Worm (Caenorhabditis elegans) whole organism, L1 larva: ENCODE results near the gene clec-124.

Experiments used
- C04F5.9 ChIP-seq: sonication (generic microtip); optimal IDR thresholded peaks from 2 replicates; lab custom pipeline; 2016; ENCODE audit warnings: missing genetic modification characterization, missing compliant biosample characterization
- C34B4.2 ChIP-seq: sonication (generic microtip); optimal IDR thresholded peaks from 2 replicates; lab custom pipeline; 2017; ENCODE audit warnings: mild to moderate bottlenecking, missing genetic modification characterization, missing compliant biosample characterization
- F16B12.6 ChIP-seq: fragments of 150-350 bp; optimal IDR thresholded peaks from 2 replicates; lab custom pipeline; 2014; ENCODE audit warnings: missing biosample characterization, missing genetic modification characterization
- Y116A8C.19 ChIP-seq: sonication (generic microtip); optimal IDR thresholded peaks from 2 replicates; lab custom pipeline; 2016; ENCODE audit warnings: missing compliant biosample characterization, missing genetic modification characterization, borderline replicate concordance
- aha-1 ChIP-seq: fragments of 150-350 bp; optimal IDR thresholded peaks from 2 replicates; lab custom pipeline; 2014; ENCODE audit warnings: missing biosample characterization, missing genetic modification characterization
- aly-2 ChIP-seq: fragments of 150-350 bp; optimal IDR thresholded peaks from 2 replicates; lab custom pipeline; 2014; ENCODE audit warnings: missing biosample characterization, missing genetic modification characterization
- ama-1 ChIP-seq: fragments of 150-350 bp; optimal IDR thresholded peaks from 2 replicates; lab custom pipeline; 2014
- blmp-1 ChIP-seq: fragments of 150-350 bp; optimal IDR thresholded peaks from 2 replicates; lab custom pipeline; 2014; ENCODE audit warnings: missing biosample characterization, missing genetic modification characterization
- ceh-63 ChIP-seq: fragments of 200-800 bp; sonication (Bioruptor generic); optimal IDR thresholded peaks from 2 replicates; lab custom pipeline; 2018; ENCODE audit warnings: mild to moderate bottlenecking, missing genetic modification characterization, missing compliant biosample characterization
- ceh-82 ChIP-seq, 3 experiments: fragments of 150-350 bp in 1 of 3; sonication (generic microtip) in 2 of 3; optimal IDR thresholded peaks; 2 replicates each; lab custom pipeline; 2014 to 2017; ENCODE audit warnings: missing biosample characterization in 3 of 3, missing genetic modification characterization in 3 of 3
- ceh-88 ChIP-seq: fragments of 200-800 bp; sonication (Bioruptor generic); IDR thresholded peaks from 2 replicates; pipeline ENCODE4 v1.3.6; 2022; ENCODE audit warnings: missing genetic modification characterization, missing compliant biosample characterization
- ceh-90 ChIP-seq: sonication (generic microtip); optimal IDR thresholded peaks from 2 replicates; lab custom pipeline; 2016; ENCODE audit warnings: missing genetic modification characterization, missing compliant biosample characterization
- ces-1 ChIP-seq: fragments of 150-350 bp; optimal IDR thresholded peaks from 2 replicates; lab custom pipeline; 2014; ENCODE audit warnings: missing biosample characterization, missing genetic modification reagents, missing genetic modification characterization
- dpl-1 ChIP-seq, 3 experiments: fragments of 150-350 bp in 2 of 3; sonication (generic microtip) in 1 of 3; optimal IDR thresholded peaks; 2 replicates each; lab custom pipeline; 2014 to 2017; ENCODE audit warnings: missing biosample characterization in 3 of 3, missing genetic modification characterization in 3 of 3, missing genetic modification reagents in 3 of 3
- efl-1 ChIP-seq, 4 experiments: fragments of 150-350 bp; optimal IDR thresholded peaks in 3 of 4; peaks in 1 of 4; 1 replicate in 1 of 4; 2 replicates in 3 of 4; lab custom pipeline; 2014; ENCODE audit warnings: missing biosample characterization in 2 of 4, missing genetic modification characterization in 2 of 4, missing genetic modification reagents in 2 of 4
- egl-13 ChIP-seq: sonication (generic microtip); optimal IDR thresholded peaks from 2 replicates; lab custom pipeline; 2016; ENCODE audit warnings: missing genotype, missing genetic modification reagents, missing genetic modification characterization, missing compliant biosample characterization
- fkh-8 ChIP-seq: sonication (generic microtip); optimal IDR thresholded peaks from 2 replicates; lab custom pipeline; 2016; ENCODE audit warnings: mild to moderate bottlenecking, missing genetic modification characterization, missing compliant biosample characterization
- fos-1 ChIP-seq: fragments of 150-350 bp; optimal IDR thresholded peaks from 2 replicates; lab custom pipeline; 2014; ENCODE audit warnings: missing biosample characterization, missing genetic modification characterization
- hpl-2 ChIP-seq: fragments of 150-350 bp; optimal IDR thresholded peaks from 2 replicates; lab custom pipeline; 2014; ENCODE audit warnings: missing biosample characterization, missing genetic modification reagents, missing genetic modification characterization
- jun-1 ChIP-seq: fragments of 150-350 bp; optimal IDR thresholded peaks from 2 replicates; lab custom pipeline; 2014; ENCODE audit warnings: missing biosample characterization, missing genetic modification reagents, missing genetic modification characterization
- lin-13 ChIP-seq: fragments of 150-350 bp; optimal IDR thresholded peaks from 2 replicates; lab custom pipeline; 2014; ENCODE audit warnings: missing biosample characterization, missing genetic modification reagents, missing genetic modification characterization
- lin-14 ChIP-seq: fragments of 200-800 bp; sonication (Bioruptor generic); optimal IDR thresholded peaks from 2 replicates; lab custom pipeline; 2018; ENCODE audit warnings: mild to moderate bottlenecking, missing genetic modification characterization, moderate library complexity, missing compliant biosample characterization
- lin-35 ChIP-seq, 2 experiments: fragments of 150-350 bp; optimal IDR thresholded peaks; 2 replicates each; lab custom pipeline; 2014; ENCODE audit warnings: missing biosample characterization in 2 of 2, missing genetic modification characterization in 2 of 2, missing genetic modification reagents in 2 of 2
- lin-39 ChIP-seq: fragments of 150-350 bp; optimal IDR thresholded peaks from 2 replicates; lab custom pipeline; 2014; ENCODE audit warnings: missing biosample characterization, missing genetic modification reagents, missing genetic modification characterization
- lsy-2 ChIP-seq, 2 experiments: fragments of 150-350 bp; optimal IDR thresholded peaks; 2 replicates each; lab custom pipeline; 2014; ENCODE audit warnings: missing biosample characterization in 2 of 2, missing genetic modification characterization in 2 of 2
- mab-9 ChIP-seq: fragments of 200-800 bp; sonication (Bioruptor generic); IDR thresholded peaks from 2 replicates; pipeline ENCODE4 v1.3.6; 2022; ENCODE audit warnings: missing genetic modification reagents, missing genetic modification characterization, missing compliant biosample characterization
- mdl-1 ChIP-seq, 2 experiments: fragments of 150-350 bp; optimal IDR thresholded peaks; 2 replicates each; lab custom pipeline; 2014 to 2017; ENCODE audit warnings: missing biosample characterization in 2 of 2, missing genetic modification characterization in 2 of 2, inconsistent platforms in 1 of 2
- mep-1 ChIP-seq: fragments of 150-350 bp; optimal IDR thresholded peaks from 2 replicates; lab custom pipeline; 2014; ENCODE audit warnings: missing biosample characterization, missing genetic modification characterization
- nhr-11 ChIP-seq: fragments of 150-350 bp; optimal IDR thresholded peaks from 2 replicates; lab custom pipeline; 2014; ENCODE audit warnings: missing biosample characterization, missing genetic modification characterization
- nhr-19 ChIP-seq: fragments of 200-800 bp; sonication (Bioruptor generic); conservative IDR thresholded peaks from 2 replicates; pipeline ENCODE4 v1.3.6; 2022; ENCODE audit warnings: missing genetic modification characterization, missing compliant biosample characterization
- nhr-20 ChIP-seq: sonication (generic microtip); optimal IDR thresholded peaks from 2 replicates; lab custom pipeline; 2016; ENCODE audit warnings: mild to moderate bottlenecking, missing genetic modification characterization, missing compliant biosample characterization
- nhr-28 ChIP-seq: fragments of 150-350 bp; optimal IDR thresholded peaks from 2 replicates; lab custom pipeline; 2014; ENCODE audit warnings: missing biosample characterization, missing genetic modification characterization
- nhr-47 ChIP-seq: sonication (generic microtip); optimal IDR thresholded peaks from 2 replicates; lab custom pipeline; 2016; ENCODE audit warnings: mild to moderate bottlenecking, missing genetic modification characterization, moderate library complexity, missing compliant biosample characterization
- nhr-84 ChIP-seq: sonication (generic microtip); optimal IDR thresholded peaks from 2 replicates; lab custom pipeline; 2017; ENCODE audit warnings: missing biosample characterization, missing genetic modification characterization
- nhr-85 ChIP-seq: sonication (generic microtip); peaks from one replicate; lab custom pipeline; 2016; ENCODE audit warnings: missing genetic modification characterization, inconsistent platforms, missing compliant biosample characterization
- pqm-1 ChIP-seq: sonication (generic microtip); optimal IDR thresholded peaks from 3 replicates; lab custom pipeline; 2017; ENCODE audit warnings: missing biosample characterization, missing genetic modification characterization
- rnt-1 ChIP-seq: sonication (generic microtip); optimal IDR thresholded peaks from 2 replicates; lab custom pipeline; 2016; ENCODE audit warnings: mild to moderate bottlenecking, missing genetic modification characterization, moderate library complexity, missing compliant biosample characterization
- snpc-4 ChIP-seq: fragments of 150-350 bp; optimal IDR thresholded peaks from 2 replicates; lab custom pipeline; 2014; ENCODE audit warnings: missing biosample characterization, missing genetic modification characterization
- snu-23 ChIP-seq: sonication (generic microtip); optimal IDR thresholded peaks from 2 replicates; lab custom pipeline; 2016; ENCODE audit warnings: missing genetic modification characterization, missing compliant biosample characterization
- sox-4 ChIP-seq: sonication (generic microtip); optimal IDR thresholded peaks from 2 replicates; lab custom pipeline; 2016; ENCODE audit warnings: missing genetic modification characterization, missing compliant biosample characterization
- sptf-1 ChIP-seq: fragments of 150-350 bp; optimal IDR thresholded peaks from 2 replicates; lab custom pipeline; 2014; ENCODE audit warnings: missing biosample characterization, missing genetic modification characterization
- swsn-7 ChIP-seq: sonication (generic microtip); optimal IDR thresholded peaks from 2 replicates; lab custom pipeline; 2016; ENCODE audit warnings: missing genetic modification characterization, missing compliant biosample characterization
- tbx-2 ChIP-seq: sonication (generic microtip); optimal IDR thresholded peaks from 2 replicates; lab custom pipeline; 2016; ENCODE audit warnings: missing genetic modification characterization, missing compliant biosample characterization
- vab-15 ChIP-seq: sonication (generic microtip); optimal IDR thresholded peaks from 2 replicates; lab custom pipeline; 2017; ENCODE audit warnings: missing genotype, mild to moderate bottlenecking, missing genetic modification characterization, missing compliant biosample characterization
- xbp-1 ChIP-seq: sonication (generic microtip); optimal IDR thresholded peaks from 2 replicates; lab custom pipeline; 2016; ENCODE audit warnings: missing genetic modification characterization, missing compliant biosample characterization
- zip-4 ChIP-seq: fragments of 200-800 bp; sonication (Bioruptor generic); optimal IDR thresholded peaks from 2 replicates; lab custom pipeline; 2018; ENCODE audit warnings: mild to moderate bottlenecking, missing genetic modification characterization, moderate library complexity, missing compliant biosample characterization
- ztf-11 ChIP-seq, 2 experiments: sonication (generic microtip); optimal IDR thresholded peaks; 2 replicates each; lab custom pipeline; 2016 to 2017; ENCODE audit warnings: missing genetic modification characterization in 2 of 2, missing biosample characterization in 1 of 2, missing compliant biosample characterization in 1 of 2
- ztf-4 ChIP-seq: fragments of 150-350 bp; optimal IDR thresholded peaks from 2 replicates; lab custom pipeline; 2014; ENCODE audit warnings: missing biosample characterization, missing genetic modification characterization

clec-124 gene

ce11 chrII:3209251-3209650 lies 40.3 kb upstream of the clec-124 start, which contains the start of gene ZC239.6:
ZC239.6 (plus strand) TSS chrII:3209631.
- TF ChIP-seq ztf-4 (tag; lab: Kevin White, UChicago) = no peak
- no peak for TF ChIP-seq mab-9 (GFP tag; lab: Robert Waterston, UW)
- peak; percentile 53 for TF ChIP-seq rnt-1 (tag; lab: Kevin White, UChicago)
- TF ChIP-seq mdl-1 (tag; optimal IDR thresholded peaks at IDR 0.05; lab: Kevin White, UChicago) = no peak
- peak; percentile 23 to 51 for TF ChIP-seq lsy-2 (tag; optimal IDR thresholded peaks at IDR 0.05; lab: Kevin White, UChicago)
- TF ChIP-seq nhr-47 (tag; lab: Kevin White, UChicago) = peak; percentile 17
- TF ChIP-seq fkh-8 (tag; lab: Kevin White, UChicago) = no peak
- TF ChIP-seq C34B4.2 (tag; lab: Kevin White, UChicago) = no peak
- no peak for TF ChIP-seq ces-1 (GFP tag; lab: Kevin White, UChicago)
- no peak for TF ChIP-seq nhr-84
- no peak for TF ChIP-seq tbx-2
- peak; percentile 46 for TF ChIP-seq nhr-85 (tag; lab: Kevin White, UChicago)
- peak; percentile 27 for TF ChIP-seq mep-1
- peak; percentile 16 for TF ChIP-seq xbp-1 (tag; lab: Kevin White, UChicago)
- no peak for TF ChIP-seq ceh-63 (GFP tag; lab: Kevin White, UChicago)
- no peak for TF ChIP-seq hpl-2
- no peak for TF ChIP-seq lin-39 (tag; lab: Kevin White, UChicago)
- TF ChIP-seq lin-13 (GFP tag; lab: Kevin White, UChicago) = no peak
- TF ChIP-seq swsn-7 (tag; lab: Kevin White, UChicago) = peak; percentile 43
- no peak for TF ChIP-seq ceh-90 (tag; lab: Kevin White, UChicago)
- TF ChIP-seq Y116A8C.19 (tag; lab: Kevin White, UChicago) = no peak
- no peak for TF ChIP-seq pqm-1 (tag; lab: Kevin White, UChicago)
- TF ChIP-seq fos-1 (tag; lab: Kevin White, UChicago) = no peak
- peak in 2 of 3 experiments; percentile 4 to 42 for TF ChIP-seq dpl-1 (GFP tag; optimal IDR thresholded peaks at IDR 0.05; lab: Kevin White, UChicago)
- TF ChIP-seq zip-4 = no peak
- peak; percentile 50 for TF ChIP-seq nhr-20 (tag; lab: Kevin White, UChicago)
- TF ChIP-seq efl-1 (optimal IDR thresholded peaks at IDR 0.05; lab: Kevin White, UChicago) = peak; percentile 39 to 42
- TF ChIP-seq efl-1 (GFP tag; optimal IDR thresholded peaks at IDR 0.05 in 1 of 2; lab: Kevin White, UChicago) = peak; percentile 41 to 84
- peak; percentile 68 for TF ChIP-seq snu-23 (GFP tag; lab: Kevin White, UChicago)
- no peak for TF ChIP-seq ama-1 (lab: Kevin White, UChicago)
- TF ChIP-seq aly-2 = no peak
- TF ChIP-seq snpc-4 = no peak
- no peak for TF ChIP-seq nhr-11 (tag; lab: Kevin White, UChicago)
- no peak for TF ChIP-seq aha-1
- no peak for TF ChIP-seq jun-1 (tag; lab: Kevin White, UChicago)
- peak in 1 of 3 experiments; percentile 5 for TF ChIP-seq ceh-82 (tag; optimal IDR thresholded peaks at IDR 0.05; lab: Kevin White, UChicago)
- no peak for TF ChIP-seq F16B12.6 (tag; lab: Kevin White, UChicago)
- TF ChIP-seq ceh-88 (GFP tag; lab: Robert Waterston, UW) = no peak
- TF ChIP-seq nhr-19 (GFP tag; lab: Robert Waterston, UW) = no peak
- TF ChIP-seq lin-14 (GFP tag; lab: Kevin White, UChicago) = peak; percentile 69
- peak in 1 of 2 experiments; percentile 8 for TF ChIP-seq lin-35 (GFP tag; optimal IDR thresholded peaks at IDR 0.05; lab: Kevin White, UChicago)
- TF ChIP-seq C04F5.9 (tag; lab: Kevin White, UChicago) = no peak
- no peak for TF ChIP-seq sox-4 (tag; lab: Kevin White, UChicago)
- TF ChIP-seq blmp-1 (tag; lab: Kevin White, UChicago) = peak; percentile 17

DNA sequence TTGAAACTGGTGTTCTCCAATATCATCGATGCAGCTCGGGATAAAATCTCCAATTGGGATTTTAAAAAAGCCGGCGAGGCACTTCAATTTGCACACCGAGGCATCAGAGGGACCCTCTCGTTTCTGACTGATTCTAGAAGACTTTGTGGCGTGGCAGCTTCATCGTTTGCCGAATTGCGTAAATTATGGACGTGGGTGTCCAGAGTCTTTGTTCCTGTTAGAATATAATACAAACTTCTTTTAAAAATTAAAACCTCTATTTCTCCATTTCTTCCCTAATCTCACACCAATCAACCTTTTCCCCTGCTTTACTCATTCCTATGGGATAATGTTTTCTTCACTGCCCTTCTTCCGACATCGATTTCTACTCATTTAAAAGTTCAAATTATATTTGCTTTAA lies 39.1 kb upstream of the clec-124 start, which contains the start of gene ZC239.5:
ZC239.5 (plus strand) TSS at position 301 of the 400 bp plus-strand sequence.
- no peak for TF ChIP-seq mdl-1 (tag; optimal IDR thresholded peaks at IDR 0.05; lab: Kevin White, UChicago)
- TF ChIP-seq nhr-28 (tag; lab: Kevin White, UChicago) = no peak
- TF ChIP-seq snu-23 (GFP tag; lab: Kevin White, UChicago) = no peak
- TF ChIP-seq mep-1 = no peak
- no peak for TF ChIP-seq sptf-1 (tag; lab: Kevin White, UChicago)
- TF ChIP-seq ztf-11 (tag; optimal IDR thresholded peaks at IDR 0.05; lab: Kevin White, UChicago) = no peak
- TF ChIP-seq ceh-90 (tag; lab: Kevin White, UChicago) = no peak
- TF ChIP-seq egl-13 (tag; lab: Kevin White, UChicago) = no peak
- no peak for TF ChIP-seq vab-15
- TF ChIP-seq ceh-82 (tag; optimal IDR thresholded peaks at IDR 0.05; lab: Kevin White, UChicago) = no peak
- no peak for TF ChIP-seq lsy-2 (tag; optimal IDR thresholded peaks at IDR 0.05; lab: Kevin White, UChicago)
